Worm (Caenorhabditis elegans) whole organism, young adult: ENCODE data around the gene col-97.

Source experiments
- B0019.2 ChIP-seq: fragments of 200-800 bp; sonication (Bioruptor generic); conservative IDR thresholded peaks from 2 replicates; pipeline ENCODE4 v1.3.6; 2022; ENCODE audit warnings: missing genetic modification reagents, missing genetic modification characterization, missing compliant biosample characterization
- B0261.1 ChIP-seq: sonication (generic microtip); optimal IDR thresholded peaks from 2 replicates; lab custom pipeline; 2016; ENCODE audit warnings: mild to moderate bottlenecking, missing genetic modification characterization, moderate library complexity, missing compliant biosample characterization
- B0336.3 ChIP-seq: fragments of 200-800 bp; sonication (Bioruptor generic); IDR thresholded peaks from 2 replicates; pipeline ENCODE4 v1.3.6; 2022; ENCODE audit warnings: missing genetic modification characterization, missing compliant biosample characterization
- C06A6.2 ChIP-seq: fragments of 200-800 bp; sonication (Bioruptor generic); conservative IDR thresholded peaks from 2 replicates; pipeline ENCODE4 v1.3.6; 2022; ENCODE audit warnings: missing genetic modification characterization, missing compliant biosample characterization
- F10E7.11 ChIP-seq: sonication (generic microtip); optimal IDR thresholded peaks from 2 replicates; lab custom pipeline; 2017; ENCODE audit warnings: mild to moderate bottlenecking, missing genetic modification characterization, moderate library complexity, missing compliant biosample characterization
- F23B12.7 ChIP-seq: sonication (generic microtip); optimal IDR thresholded peaks from 2 replicates; lab custom pipeline; 2017; ENCODE audit warnings: missing genetic modification characterization, mild to moderate bottlenecking, missing compliant biosample characterization, antibody characterized with exemption, moderate library complexity; ENCODE audit not compliant: insufficient read depth
- F39B2.1 ChIP-seq: fragments of 200-800 bp; sonication (Bioruptor generic); IDR thresholded peaks from 2 replicates; pipeline ENCODE4 v1.3.6; 2022; ENCODE audit warnings: missing genetic modification reagents, missing genetic modification characterization, missing compliant biosample characterization
- F57A8.1 ChIP-seq: fragments of 200-800 bp; sonication (Bioruptor generic); optimal IDR thresholded peaks from 2 replicates; lab custom pipeline; 2018; ENCODE audit warnings: mild to moderate bottlenecking, missing genetic modification characterization, moderate library complexity, missing compliant biosample characterization
- Y53F4B.3 ChIP-seq: fragments of 200-800 bp; sonication (Bioruptor generic); IDR thresholded peaks from 2 replicates; pipeline ENCODE4 v1.3.6; 2022; ENCODE audit warnings: missing genetic modification reagents, missing genetic modification characterization, missing compliant biosample characterization
- Y56A3A.18 ChIP-seq: fragments of 200-800 bp; sonication (Bioruptor generic); IDR thresholded peaks from 2 replicates; pipeline ENCODE4 v1.3.6; 2022; ENCODE audit warnings: missing genetic modification reagents, missing genetic modification characterization, missing compliant biosample characterization
- atf-7 ChIP-seq: sonication (generic microtip); optimal IDR thresholded peaks from 2 replicates; lab custom pipeline; 2017; ENCODE audit warnings: mild to moderate bottlenecking, missing genetic modification characterization, missing compliant biosample characterization
- attf-3 ChIP-seq: fragments of 200-800 bp; sonication (Bioruptor generic); conservative IDR thresholded peaks from 2 replicates; pipeline ENCODE4 v1.3.6; 2022; ENCODE audit warnings: missing genetic modification reagents, missing genetic modification characterization, missing compliant biosample characterization
- ccch-3 ChIP-seq: fragments of 200-800 bp; sonication (Bioruptor generic); optimal IDR thresholded peaks from 2 replicates; lab custom pipeline; 2018; ENCODE audit warnings: mild to moderate bottlenecking, missing genetic modification characterization, missing compliant biosample characterization
- ceh-40 ChIP-seq: fragments of 200-800 bp; sonication (Bioruptor generic); IDR thresholded peaks from 2 replicates; pipeline ENCODE4 v1.3.6; 2022; ENCODE audit warnings: missing genetic modification characterization, missing compliant biosample characterization
- ceh-79 ChIP-seq: sonication (generic microtip); optimal IDR thresholded peaks from 2 replicates; lab custom pipeline; 2017; ENCODE audit warnings: mild to moderate bottlenecking, missing genetic modification characterization, missing compliant biosample characterization
- die-1 ChIP-seq: sonication (generic microtip); optimal IDR thresholded peaks from 2 replicates; lab custom pipeline; 2016; ENCODE audit warnings: missing genotype, mild to moderate bottlenecking, missing genetic modification characterization, missing compliant biosample characterization
- dox-1 ChIP-seq: fragments of 200-800 bp; sonication (Bioruptor generic); IDR thresholded peaks from 2 replicates; pipeline ENCODE4 v1.3.6; 2022; ENCODE audit warnings: missing genetic modification reagents, missing genetic modification characterization, missing compliant biosample characterization
- dpff-1 ChIP-seq: sonication (generic microtip); optimal IDR thresholded peaks from 2 replicates; lab custom pipeline; 2017; ENCODE audit warnings: mild to moderate bottlenecking, missing genetic modification characterization, missing compliant biosample characterization
- fkh-3 ChIP-seq: sonication (generic microtip); optimal IDR thresholded peaks from 2 replicates; lab custom pipeline; 2016; ENCODE audit warnings: mild to moderate bottlenecking, missing genetic modification characterization, missing compliant biosample characterization
- gei-17 ChIP-seq: fragments of 200-800 bp; sonication (Bioruptor generic); optimal IDR thresholded peaks from 2 replicates; lab custom pipeline; 2018; ENCODE audit warnings: mild to moderate bottlenecking, missing genetic modification characterization, missing compliant biosample characterization
- hlh-26 ChIP-seq: fragments of 200-800 bp; sonication (Bioruptor generic); conservative IDR thresholded peaks from 2 replicates; pipeline ENCODE4 v1.3.6; 2022; ENCODE audit warnings: missing genetic modification reagents, missing genetic modification characterization, missing compliant biosample characterization
- hmg-1.2 ChIP-seq: fragments of 200-800 bp; sonication (Bioruptor generic); IDR thresholded peaks from 2 replicates; pipeline ENCODE4 v1.3.6; 2022; ENCODE audit warnings: missing genetic modification reagents, missing genetic modification characterization, missing compliant biosample characterization
- hrde-1 ChIP-seq: sonication (generic microtip); optimal IDR thresholded peaks from 2 replicates; lab custom pipeline; 2016; ENCODE audit warnings: missing genetic modification characterization, mild to moderate bottlenecking, missing compliant biosample characterization, moderate library complexity, missing genotype, missing genetic modification reagents, borderline replicate concordance
- hsf-1 ChIP-seq: fragments of 200-800 bp; sonication (Bioruptor generic); IDR thresholded peaks from 2 replicates; pipeline ENCODE4 v1.3.6; 2022; ENCODE audit warnings: missing genetic modification reagents, missing genetic modification characterization, missing compliant biosample characterization
- let-526 ChIP-seq: fragments of 200-800 bp; sonication (Bioruptor generic); IDR thresholded peaks from 2 replicates; pipeline ENCODE4 v1.3.6; 2022; ENCODE audit warnings: missing genetic modification reagents, missing genetic modification characterization, missing compliant biosample characterization
- lin-26 ChIP-seq: fragments of 200-800 bp; sonication (Bioruptor generic); IDR thresholded peaks from 2 replicates; pipeline ENCODE4 v1.3.6; 2022; ENCODE audit warnings: missing genetic modification reagents, missing genetic modification characterization, missing compliant biosample characterization
- lin-35 ChIP-seq, 3 experiments: fragments of 150-350 bp in 2 of 3; sonication (generic microtip) in 1 of 3; optimal IDR thresholded peaks; 2 replicates each; lab custom pipeline; 2014 to 2018; ENCODE audit warnings: missing biosample characterization in 3 of 3, missing genetic modification characterization in 3 of 3, missing genetic modification reagents in 3 of 3
- lin-40 ChIP-seq: sonication (generic microtip); optimal IDR thresholded peaks from 2 replicates; lab custom pipeline; 2016; ENCODE audit warnings: missing genetic modification characterization, mild to moderate bottlenecking, missing compliant biosample characterization, missing genotype, missing genetic modification reagents
- lin-54 ChIP-seq: fragments of 200-800 bp; sonication (Bioruptor generic); optimal IDR thresholded peaks from 2 replicates; lab custom pipeline; 2018; ENCODE audit warnings: mild to moderate bottlenecking, missing genetic modification characterization, missing compliant biosample characterization
- lir-1 ChIP-seq: fragments of 200-800 bp; sonication (Bioruptor generic); conservative IDR thresholded peaks from 2 replicates; pipeline ENCODE4 v1.3.6; 2022; ENCODE audit warnings: missing genetic modification reagents, missing genetic modification characterization, missing compliant biosample characterization
- madf-3 ChIP-seq: fragments of 200-800 bp; sonication (Bioruptor generic); IDR thresholded peaks from 2 replicates; pipeline ENCODE4 v1.3.6; 2022; ENCODE audit warnings: missing genetic modification reagents, missing genetic modification characterization, missing compliant biosample characterization
- madf-8 ChIP-seq: fragments of 200-800 bp; sonication (Bioruptor generic); conservative IDR thresholded peaks from 2 replicates; pipeline ENCODE4 v1.3.6; 2022; ENCODE audit warnings: missing genetic modification reagents, missing genetic modification characterization, missing compliant biosample characterization
- mxl-1 ChIP-seq: sonication (generic microtip); optimal IDR thresholded peaks from 2 replicates; lab custom pipeline; 2016; ENCODE audit warnings: missing genetic modification characterization, missing compliant biosample characterization
- nfya-1 ChIP-seq: sonication (generic microtip); optimal IDR thresholded peaks from 2 replicates; lab custom pipeline; 2017; ENCODE audit warnings: antibody characterized with exemption, missing compliant biosample characterization, missing genetic modification characterization, borderline replicate concordance; ENCODE audit not compliant: insufficient read depth
- rec-8 ChIP-seq, 2 experiments: sonication (generic microtip); optimal IDR thresholded peaks; 2 replicates each; lab custom pipeline; 2016; ENCODE audit warnings: mild to moderate bottlenecking in 2 of 2, missing genetic modification characterization in 2 of 2, missing genetic modification reagents in 2 of 2, missing genotype in 2 of 2, missing biosample characterization in 1 of 2, missing compliant biosample characterization in 1 of 2, moderate library complexity in 1 of 2
- rpc-1 ChIP-seq, 2 experiments: fragments of 150-350 bp in 1 of 2; sonication (generic microtip) in 1 of 2; optimal IDR thresholded peaks; 2 replicates each; lab custom pipeline; 2014 to 2018; ENCODE audit warnings: missing biosample characterization in 1 of 2, missing genetic modification characterization in 1 of 2, missing genetic modification reagents in 1 of 2, missing genotype in 1 of 2
- sea-2 ChIP-seq: fragments of 200-800 bp; sonication (Bioruptor generic); IDR thresholded peaks from 2 replicates; pipeline ENCODE4 v1.3.6; 2022; ENCODE audit warnings: missing genetic modification characterization, missing compliant biosample characterization
- snpc-1.1 ChIP-seq: sonication (generic microtip); optimal IDR thresholded peaks from 2 replicates; lab custom pipeline; 2017; ENCODE audit warnings: missing genetic modification characterization, mild to moderate bottlenecking, missing compliant biosample characterization, antibody characterized with exemption, moderate library complexity, missing genotype, missing genetic modification reagents; ENCODE audit not compliant: insufficient read depth
- snpc-1.3 ChIP-seq: sonication (generic microtip); optimal IDR thresholded peaks from 2 replicates; lab custom pipeline; 2017; ENCODE audit warnings: missing genetic modification characterization, mild to moderate bottlenecking, missing compliant biosample characterization, antibody characterized with exemption, moderate library complexity, missing genotype, missing genetic modification reagents; ENCODE audit not compliant: insufficient read depth
- snpc-3.4 ChIP-seq: sonication (generic microtip); optimal IDR thresholded peaks from 2 replicates; lab custom pipeline; 2017; ENCODE audit warnings: missing genetic modification characterization, mild to moderate bottlenecking, missing compliant biosample characterization, antibody characterized with exemption, moderate library complexity, missing genotype, missing genetic modification reagents
- tbp1 ChIP-seq: fragments of 200-800 bp; sonication (Bioruptor generic); optimal IDR thresholded peaks from 2 replicates; lab custom pipeline; 2018; ENCODE audit warnings: mild to moderate bottlenecking, missing genetic modification characterization, missing compliant biosample characterization
- unc-62 ChIP-seq: fragments of 150-350 bp; optimal IDR thresholded peaks from 2 replicates; lab custom pipeline; 2014; ENCODE audit warnings: missing biosample characterization, missing genetic modification reagents, missing genetic modification characterization
- zfh-2 ChIP-seq: fragments of 200-800 bp; sonication (Bioruptor generic); conservative IDR thresholded peaks from 2 replicates; pipeline ENCODE4 v1.3.6; 2022; ENCODE audit warnings: missing genetic modification reagents, missing genetic modification characterization, missing compliant biosample characterization
- ztf-18 ChIP-seq: sonication (generic microtip); optimal IDR thresholded peaks from 2 replicates; lab custom pipeline; 2016; ENCODE audit warnings: missing genotype, mild to moderate bottlenecking, missing genetic modification characterization, missing compliant biosample characterization
- ztf-26 ChIP-seq: sonication (generic microtip); optimal IDR thresholded peaks from 2 replicates; lab custom pipeline; 2017; ENCODE audit warnings: missing genetic modification characterization, missing compliant biosample characterization
- ztf-28 ChIP-seq: fragments of 200-800 bp; sonication (Bioruptor generic); IDR thresholded peaks from 2 replicates; pipeline ENCODE4 v1.3.6; 2022; ENCODE audit warnings: missing genetic modification reagents, missing genetic modification characterization, missing compliant biosample characterization

The col-97 gene

ce11 chrIII:13015754-13016317 is 22.3 kb upstream of the col-97 start (continued):
- no peak for TF ChIP-seq F57A8.1 (GFP tag; lab: Kevin White, UChicago)
- 0 out of 2 replicates have a peak, but pooled peaks have one; percentile 42 for TF ChIP-seq ceh-40 (GFP tag; lab: Robert Waterston, UW)
- peak; percentile 52 for TF ChIP-seq mxl-1 (tag; lab: Kevin White, UChicago)
- no peak for TF ChIP-seq unc-62 (GFP tag; lab: Kevin White, UChicago)
- no peak for TF ChIP-seq Y53F4B.3 (GFP tag; lab: Robert Waterston, UW)
- TF ChIP-seq fkh-3 (tag; lab: Kevin White, UChicago), result no peak
- 0 out of 2 replicates have a peak, but pooled peaks have one; percentile 13 for TF ChIP-seq let-526 (GFP tag; lab: Robert Waterston, UW)
- TF ChIP-seq ztf-28 (GFP tag; lab: Robert Waterston, UW), result 0 out of 2 replicates have a peak, but pooled peaks have one; percentile 29
- peak; percentile 74 for TF ChIP-seq dox-1 (GFP tag; lab: Robert Waterston, UW)
- TF ChIP-seq lin-26 (GFP tag; lab: Robert Waterston, UW), result peak; percentile 93
- TF ChIP-seq F39B2.1 (GFP tag; lab: Robert Waterston, UW), result no peak
- TF ChIP-seq dpff-1, result no peak
- TF ChIP-seq nfya-1 (tag; lab: Kevin White, UChicago), result no peak
- peak; percentile 25 for TF ChIP-seq snpc-1.3
- TF ChIP-seq Y56A3A.18 (GFP tag; lab: Robert Waterston, UW), result no peak
- TF ChIP-seq B0019.2 (GFP tag; lab: Robert Waterston, UW), result no peak
- peak; percentile 82 for TF ChIP-seq rpc-1 (optimal IDR thresholded peaks at IDR 0.05; lab: Kevin White, UChicago)
- TF ChIP-seq rpc-1 (tag; optimal IDR thresholded peaks at IDR 0.05; lab: Kevin White, UChicago), result peak; percentile 88
- TF ChIP-seq atf-7 (tag; lab: Kevin White, UChicago), result peak; percentile 1
- peak; percentile 46 for TF ChIP-seq F10E7.11 (tag; lab: Kevin White, UChicago)
- no peak for TF ChIP-seq madf-8 (GFP tag; lab: Robert Waterston, UW)
- 0 out of 2 replicates have a peak, but pooled peaks have one; percentile 34 for TF ChIP-seq B0336.3 (GFP tag; lab: Robert Waterston, UW)
- peak; percentile 6 for TF ChIP-seq snpc-1.1 (tag; lab: Kevin White, UChicago)
- peak; percentile 57 for TF ChIP-seq lin-40
- TF ChIP-seq lir-1 (GFP tag; lab: Robert Waterston, UW), result 0 out of 2 replicates have a peak, but pooled peaks have one; percentile 53
- TF ChIP-seq F23B12.7 (tag; lab: Kevin White, UChicago), result peak; percentile 71
- no peak for TF ChIP-seq zfh-2 (GFP tag; lab: Robert Waterston, UW)
- peak; percentile 31 for TF ChIP-seq snpc-3.4
- peak; percentile 84 for TF ChIP-seq B0261.1 (tag; lab: Kevin White, UChicago)
- peak; percentile 30; the same call in 1 of the 2 replicates for TF ChIP-seq C06A6.2 (GFP tag; lab: Robert Waterston, UW)
- no peak for TF ChIP-seq madf-3 (GFP tag; lab: Robert Waterston, UW)
- peak; percentile 12 to 37 for TF ChIP-seq rec-8 (tag; optimal IDR thresholded peaks at IDR 0.05; lab: Kevin White, UChicago)
- TF ChIP-seq die-1 (tag; lab: Kevin White, UChicago), result peak; percentile 63
- TF ChIP-seq ccch-3 (GFP tag; lab: Kevin White, UChicago), result no peak
- peak; percentile 50 for TF ChIP-seq ztf-26 (tag; lab: Kevin White, UChicago)
- TF ChIP-seq lin-35 (GFP tag; optimal IDR thresholded peaks at IDR 0.05; lab: Kevin White, UChicago), result peak in 1 of 3 experiments; percentile 44
- no peak for TF ChIP-seq hrde-1 (tag; lab: Kevin White, UChicago)
- TF ChIP-seq ztf-18, result peak; percentile 60
- no peak for TF ChIP-seq hlh-26 (GFP tag; lab: Robert Waterston, UW)
- TF ChIP-seq ceh-79, result no peak
- no peak for TF ChIP-seq sea-2
- peak; percentile 27 for TF ChIP-seq lin-54 (GFP tag; lab: Kevin White, UChicago)
- TF ChIP-seq tbp1 (GFP tag; lab: Kevin White, UChicago), result peak; percentile 92
- TF ChIP-seq hsf-1 (GFP tag; lab: Robert Waterston, UW), result no peak
- TF ChIP-seq gei-17 (GFP tag; lab: Kevin White, UChicago), result no peak
- peak; percentile 33; the same call in 1 of the 2 replicates for TF ChIP-seq attf-3 (GFP tag; lab: Robert Waterston, UW)
- peak; percentile 62 for TF ChIP-seq hmg-1.2
- TF ChIP-seq, all 124 proteins: peak for 57
